Worm (Caenorhabditis elegans): ENCODE data around the gene vha-4.
A peak's percentile ranks its signal among the peaks of the same experiment; 100 is the strongest.

Gene vha-4

ce11 chrII:7870632-7871031 is 8.5 kb downstream of the vha-4 start (continued):
- peak; percentile 31 for TF ChIP-seq K12H6.12 (tag; optimal IDR thresholded peaks at IDR 0.05)
- 0 out of 2 replicates have a peak, but pooled peaks have one; percentile 37 for TF ChIP-seq Y56A3A.18 (GFP tag; IDR thresholded peaks at IDR 0.05)
- TF ChIP-seq die-1 (tag; optimal IDR thresholded peaks at IDR 0.05), result no peak
- TF ChIP-seq madf-8 (GFP tag; conservative IDR thresholded peaks at IDR 0.05), result no peak
- peak; percentile 33 for TF ChIP-seq xnd-1 (tag; optimal IDR thresholded peaks at IDR 0.05)
- peak; percentile 68 for TF ChIP-seq athp-1 (tag; optimal IDR thresholded peaks at IDR 0.05)
- no peak for TF ChIP-seq nhr-120 (GFP tag; IDR thresholded peaks at IDR 0.05)
- 0 out of 2 replicates have a peak, but pooled peaks have one; percentile 37 for TF ChIP-seq B0336.3 (GFP tag; IDR thresholded peaks at IDR 0.05)
- TF ChIP-seq ceh-100 (GFP tag; IDR thresholded peaks at IDR 0.05), result peak; percentile 49; the same call in 1 of the 2 replicates
- no peak for TF ChIP-seq cebp-1 (GFP tag; IDR thresholded peaks at IDR 0.05)
- TF ChIP-seq cebp-1 (tag; optimal IDR thresholded peaks at IDR 0.05), result peak; percentile 56
- TF ChIP-seq ekl-4 (GFP tag; IDR thresholded peaks at IDR 0.05), result peak; percentile 54; the same call in 1 of the 2 replicates
- peak; percentile 1 for TF ChIP-seq ztf-18 (tag; optimal IDR thresholded peaks at IDR 0.05)
- no peak for TF ChIP-seq ama-1 (optimal IDR thresholded peaks at IDR 0.05)
- TF ChIP-seq ama-1 (GFP tag; optimal IDR thresholded peaks at IDR 0.05), result no peak
- TF ChIP-seq tbp1 (GFP tag; optimal IDR thresholded peaks at IDR 0.05), result peak; percentile 20
- peak; percentile 73 for TF ChIP-seq attf-3 (GFP tag; conservative IDR thresholded peaks at IDR 0.05)
- TF ChIP-seq F33H1.4 (GFP tag; IDR thresholded peaks at IDR 0.05), result peak; percentile 30; the same call in 1 of the 2 replicates
- TF ChIP-seq hrde-1 (tag; optimal IDR thresholded peaks at IDR 0.05; ENCODE audit: borderline replicate concordance), result peak; percentile 12
- TF ChIP-seq lin-54 (GFP tag; optimal IDR thresholded peaks at IDR 0.05), result peak; percentile 51
- no peak for TF ChIP-seq ztf-26 (tag; optimal IDR thresholded peaks at IDR 0.05)
- peak; percentile 80 for TF ChIP-seq lsl-1 (GFP tag; optimal IDR thresholded peaks at IDR 0.05)
- TF ChIP-seq D2030.7 (GFP tag; IDR thresholded peaks at IDR 0.05), result peak; percentile 33; the same call in 1 of the 2 replicates

- no peak for TF ChIP-seq lsl-1 (GFP tag; optimal IDR thresholded peaks at IDR 0.05)
- TF ChIP-seq dpl-1 (GFP tag; optimal IDR thresholded peaks at IDR 0.05), result no peak
- TF ChIP-seq F39B2.1 (GFP tag; IDR thresholded peaks at IDR 0.05), result no peak
- no peak for TF ChIP-seq Y53G8AR.9 (GFP tag; conservative IDR thresholded peaks at IDR 0.05)
- no peak for TF ChIP-seq akir-1 (GFP tag; optimal IDR thresholded peaks at IDR 0.05)
- no peak for TF ChIP-seq chd-7 (tag; optimal IDR thresholded peaks at IDR 0.05)
- TF ChIP-seq Y79H2A.3 (GFP tag; conservative IDR thresholded peaks at IDR 0.05), result no peak
- TF ChIP-seq rec-8 (tag; optimal IDR thresholded peaks at IDR 0.05), result no peak
These were observed 9.1 kb downstream of the vha-4 start, which contains the start of gene ztf-17 for ce11 chrII:7870062-7870461. Gene ztf-17 (minus strand): TSS chrII:7870162.

- TF ChIP-seq ekl-4 (GFP tag; IDR thresholded peaks at IDR 0.05), result peak; percentile 15; the same call in 1 of the 2 replicates
- peak; percentile 1 for TF ChIP-seq lin-54 (GFP tag; optimal IDR thresholded peaks at IDR 0.05)
- TF ChIP-seq snpc-1.3 (tag; optimal IDR thresholded peaks at IDR 0.05; ENCODE audit: insufficient read depth), result peak; percentile 24
- no peak for TF ChIP-seq F39B2.1 (GFP tag; IDR thresholded peaks at IDR 0.05)
- TF ChIP-seq mel-28 (tag; optimal IDR thresholded peaks at IDR 0.05; ENCODE audit: borderline replicate concordance), result no peak
- TF ChIP-seq F49E8.2 (tag; optimal IDR thresholded peaks at IDR 0.05; ENCODE audit: insufficient read depth), result peak; percentile 59
- TF ChIP-seq let-607 (tag; optimal IDR thresholded peaks at IDR 0.05), result no peak
- TF ChIP-seq ztf-26 (tag; optimal IDR thresholded peaks at IDR 0.05), result no peak
- no peak for TF ChIP-seq nhr-80 (tag; optimal IDR thresholded peaks at IDR 0.05)
- peak; percentile 54 for TF ChIP-seq madf-6 (GFP tag; IDR thresholded peaks at IDR 0.05)
- 0 out of 2 replicates have a peak, but pooled peaks have one; percentile 9 for TF ChIP-seq hsf-1 (GFP tag; IDR thresholded peaks at IDR 0.05)
- TF ChIP-seq attf-5 (GFP tag; optimal IDR thresholded peaks at IDR 0.05), result no peak
- TF ChIP-seq lir-1 (GFP tag; conservative IDR thresholded peaks at IDR 0.05), result no peak
- TF ChIP-seq rec-8 (tag; optimal IDR thresholded peaks at IDR 0.05), result peak in 1 of 2 experiments; percentile 67
- TF ChIP-seq let-526 (GFP tag; IDR thresholded peaks at IDR 0.05), result no peak
- no peak for TF ChIP-seq F57C9.4 (tag; optimal IDR thresholded peaks at IDR 0.05)
- TF ChIP-seq dpff-1 (tag; optimal IDR thresholded peaks at IDR 0.05), result peak; percentile 33
- no peak for TF ChIP-seq lag-1 (GFP tag; IDR thresholded peaks at IDR 0.05)
- no peak for TF ChIP-seq dox-1 (GFP tag; IDR thresholded peaks at IDR 0.05)
- 0 out of 2 replicates have a peak, but pooled peaks have one; percentile 65 for TF ChIP-seq Y95B8A.8 (GFP tag; IDR thresholded peaks at IDR 0.05)
- no peak for TF ChIP-seq aptf-3 (GFP tag; IDR thresholded peaks at IDR 0.05)
These were observed 13.0 kb downstream of the vha-4 start for ce11 chrII:7866081-7866480.
